Worm (Caenorhabditis elegans) whole organism, young adult: ENCODE results near the gene rgl-1.

ENCODE experiments used
- hmg-1.2 ChIP-seq: fragments of 200-800 bp; sonication (Bioruptor generic); IDR thresholded peaks from 2 replicates; pipeline ENCODE4 v1.3.6; 2022; ENCODE audit warnings: missing genetic modification reagents, missing genetic modification characterization, missing compliant biosample characterization
- hmg-20 ChIP-seq: fragments of 200-800 bp; sonication (Bioruptor generic); IDR thresholded peaks from 2 replicates; pipeline ENCODE4 v1.3.6; 2022; ENCODE audit warnings: missing genetic modification reagents, missing genetic modification characterization, missing compliant biosample characterization

DNA sequence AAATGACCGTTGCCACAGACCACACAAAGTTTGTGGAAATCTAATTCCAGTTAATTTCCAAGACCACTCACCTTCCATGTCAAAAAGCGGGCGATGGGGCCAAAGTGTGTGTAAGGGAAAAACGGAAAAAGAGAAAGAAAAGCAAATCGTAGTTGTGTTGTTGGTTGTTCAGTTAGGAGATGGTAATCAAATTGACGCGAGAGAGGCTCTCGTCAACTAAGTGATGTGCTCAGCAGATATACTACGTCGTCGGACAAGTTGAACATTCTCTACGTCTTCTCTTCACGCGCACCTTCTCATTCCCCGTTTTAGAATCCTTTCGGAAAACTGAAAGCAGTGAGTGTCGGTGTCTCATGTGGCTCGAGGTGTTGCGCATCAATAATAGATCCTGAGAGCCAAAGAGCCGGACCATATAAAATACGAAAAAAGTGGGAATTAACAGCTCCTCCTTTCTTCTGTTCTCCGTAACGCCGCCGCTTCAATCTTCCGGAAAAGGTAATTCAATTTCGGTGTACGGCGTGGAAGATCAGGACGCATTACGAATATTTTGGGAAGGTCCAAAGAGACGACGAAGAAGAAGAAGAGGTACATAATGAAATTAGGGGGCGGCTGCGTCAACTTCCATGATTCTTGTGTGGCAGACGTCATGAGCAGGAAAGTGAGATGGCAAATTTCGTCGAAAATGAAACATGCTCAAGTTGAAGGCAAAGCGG lies 28.7 kb downstream of the rgl-1 start:
- TF ChIP-seq hmg-1.2 (GFP tag; lab: Robert Waterston, UW) (no peak), hmg-20 (GFP tag; lab: Robert Waterston, UW) (no peak)
